Worm (Caenorhabditis elegans) whole organism, L4/young adult: ENCODE measurements around the gene F22B5.6.
A peak's percentile ranks its signal among the peaks of the same experiment; 100 is the strongest.

Source experiments
- W03F9.2 ChIP-seq: fragments of 150-350 bp; optimal IDR thresholded peaks from 2 replicates; lab custom pipeline; 2014; ENCODE audit warnings: missing biosample characterization, missing genetic modification characterization
- dao-5 ChIP-seq: sonication (generic microtip); optimal IDR thresholded peaks from 2 replicates; lab custom pipeline; 2016; ENCODE audit warnings: missing genotype, missing genetic modification characterization, moderate library complexity, missing compliant biosample characterization
- him-1 ChIP-seq: sonication (generic microtip); optimal IDR thresholded peaks from 2 replicates; lab custom pipeline; 2016; ENCODE audit warnings: missing genotype, missing genetic modification reagents, missing genetic modification characterization, missing compliant biosample characterization

The F22B5.6 gene

DNA sequence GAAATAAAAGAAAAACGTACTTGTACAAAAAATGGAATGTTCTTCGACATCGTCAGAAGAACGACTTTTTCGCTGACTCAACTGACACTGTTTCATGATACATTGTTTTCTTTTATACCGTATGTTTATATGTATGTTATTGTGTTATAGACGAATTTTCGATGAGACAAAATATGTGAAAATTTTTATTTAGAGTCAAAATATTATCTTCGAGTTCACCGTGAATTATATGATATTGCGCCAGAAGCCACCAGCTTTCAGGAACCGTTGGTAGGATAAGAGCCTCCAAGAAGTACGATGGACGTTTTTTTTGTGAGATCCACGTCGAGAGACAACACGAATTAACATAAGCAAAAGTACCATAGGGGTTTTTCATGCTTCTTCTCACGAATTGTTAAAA, at the start of gene F22B5.6:
F22B5.6 (minus strand) TSS at position 101 of the 400 bp plus-strand sequence.
- no peak for TF ChIP-seq W03F9.2 (tag; lab: Kevin White, UChicago)

DNA sequence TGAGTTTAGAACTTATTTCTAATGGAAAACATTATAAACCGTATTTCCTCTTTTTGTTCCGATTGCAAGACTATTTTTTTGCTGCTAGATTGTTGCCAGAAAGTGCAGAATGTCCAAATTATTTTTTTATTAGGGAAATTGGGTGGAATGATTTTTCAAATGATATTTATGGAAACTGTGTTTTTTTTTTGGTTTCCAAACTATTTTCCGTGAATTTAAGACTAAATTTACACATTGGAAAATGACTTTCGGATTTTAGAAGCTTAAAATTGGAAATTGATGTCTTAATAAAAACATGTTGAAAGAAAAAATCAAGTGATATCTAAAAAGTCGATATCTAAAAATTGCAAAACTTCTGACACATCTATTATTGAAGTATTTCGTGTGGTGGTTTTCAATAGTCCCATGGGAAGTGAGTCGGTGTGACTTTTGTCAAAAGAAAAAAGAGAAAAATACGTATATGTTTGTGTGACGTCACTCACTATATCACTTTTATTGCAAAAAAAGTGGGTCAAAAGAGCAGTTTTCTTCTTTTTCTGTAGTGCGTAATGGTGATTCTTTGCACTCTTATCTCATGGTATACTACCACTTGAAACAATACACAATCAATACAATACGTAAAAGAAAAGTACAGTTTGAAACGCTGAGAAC, 48.2 kb upstream of the F22B5.6 start:
- TF ChIP-seq W03F9.2 (tag; lab: Kevin White, UChicago): no peak
- no peak for TF ChIP-seq dao-5

DNA sequence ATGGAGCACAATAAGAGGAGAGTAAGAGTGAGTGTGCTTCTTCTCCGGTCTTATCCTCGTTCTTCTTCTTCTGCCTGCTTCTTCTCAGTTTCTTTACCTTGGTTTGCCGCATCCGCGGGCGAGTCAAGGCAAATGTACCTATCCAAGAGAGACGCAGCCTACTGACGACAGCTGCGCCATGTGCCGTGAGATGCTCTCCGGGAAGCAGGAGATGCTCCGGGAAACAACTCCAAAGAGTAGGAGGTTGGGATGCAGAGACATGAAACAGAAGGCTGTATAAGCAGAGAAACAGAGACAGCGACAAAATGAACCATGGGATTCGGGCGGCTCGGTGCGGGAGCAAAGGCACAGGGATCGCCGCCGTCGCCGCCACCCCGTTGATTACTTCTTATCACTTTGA, 43.0 kb upstream of the F22B5.6 start:
- TF ChIP-seq dao-5 (no peak), W03F9.2 (tag; lab: Kevin White, UChicago) (no peak), him-1 (tag; lab: Kevin White, UChicago) (no peak)

DNA sequence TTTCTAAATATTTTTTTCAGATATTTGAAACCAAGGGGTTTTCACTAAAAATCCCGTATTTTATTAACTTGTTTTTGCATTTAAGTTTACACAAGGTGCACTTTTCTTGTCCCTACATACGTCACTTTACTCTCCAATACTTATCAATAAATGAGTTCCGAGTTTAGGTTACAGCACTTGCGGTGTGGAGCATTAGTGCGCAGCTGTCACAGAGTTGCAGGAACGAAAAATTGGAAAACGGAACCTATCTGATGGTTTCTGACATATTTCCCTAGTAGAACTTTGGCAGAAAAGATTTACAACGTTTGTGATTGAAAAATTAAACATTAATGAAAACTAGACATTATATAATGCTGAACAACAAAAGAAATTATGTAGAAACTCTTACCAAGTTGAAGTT, 42.2 kb upstream of the F22B5.6 start:
- TF ChIP-seq him-1 (tag; lab: Kevin White, UChicago): no peak
- TF ChIP-seq dao-5: no peak
- TF ChIP-seq W03F9.2 (tag; lab: Kevin White, UChicago): no peak

DNA sequence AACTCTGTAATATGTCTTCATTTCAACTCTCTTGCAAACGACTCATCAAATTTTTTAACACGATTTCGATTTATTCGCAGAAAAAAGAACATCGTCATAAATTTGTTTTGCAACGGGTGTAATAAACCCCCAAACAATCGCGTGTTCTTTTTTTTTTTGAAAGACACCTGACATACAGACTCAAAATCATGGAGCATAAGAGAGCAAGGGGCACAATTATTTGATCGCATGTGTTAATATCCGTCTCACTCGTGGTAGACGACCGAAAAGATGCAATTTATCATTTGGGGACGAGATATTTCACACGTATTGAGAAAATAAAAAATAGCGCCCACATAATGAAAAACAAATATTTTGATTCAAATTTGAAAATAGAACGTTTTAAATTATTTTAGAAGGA, 40.2 kb upstream of the F22B5.6 start:
- no peak for TF ChIP-seq him-1 (tag; lab: Kevin White, UChicago)
- no peak for TF ChIP-seq dao-5
- no peak for TF ChIP-seq W03F9.2 (tag; lab: Kevin White, UChicago)

DNA sequence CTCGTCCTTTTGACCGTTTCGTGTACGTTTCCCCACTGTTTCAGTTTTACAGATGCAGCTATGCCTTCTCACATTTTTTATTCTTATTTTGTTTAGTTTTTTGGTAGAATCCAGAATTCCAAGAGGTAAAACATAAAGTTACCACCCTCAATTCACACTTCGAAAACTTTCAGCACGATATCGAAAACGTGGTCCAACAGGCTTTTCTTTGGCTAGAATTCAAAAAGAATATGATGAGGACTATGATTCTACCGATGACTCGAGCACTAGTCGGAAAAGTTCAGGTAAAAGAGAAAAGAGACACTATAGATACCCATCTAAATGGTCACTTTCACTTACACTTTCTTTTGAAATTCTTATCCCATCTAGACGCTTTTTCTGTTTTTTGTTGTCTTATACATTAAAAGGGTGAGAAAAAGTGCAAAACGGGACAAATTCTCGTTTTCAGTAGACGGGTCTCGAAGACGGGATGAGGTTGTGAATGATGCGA, 38.3 kb upstream of the F22B5.6 start, which contains the start of gene M05D6.9:
M05D6.9 (plus strand) TSS at position 51 of the 490 bp plus-strand sequence.
- TF ChIP-seq W03F9.2 (tag; lab: Kevin White, UChicago) (no peak), him-1 (tag; lab: Kevin White, UChicago) (no peak), dao-5 (no peak)

DNA sequence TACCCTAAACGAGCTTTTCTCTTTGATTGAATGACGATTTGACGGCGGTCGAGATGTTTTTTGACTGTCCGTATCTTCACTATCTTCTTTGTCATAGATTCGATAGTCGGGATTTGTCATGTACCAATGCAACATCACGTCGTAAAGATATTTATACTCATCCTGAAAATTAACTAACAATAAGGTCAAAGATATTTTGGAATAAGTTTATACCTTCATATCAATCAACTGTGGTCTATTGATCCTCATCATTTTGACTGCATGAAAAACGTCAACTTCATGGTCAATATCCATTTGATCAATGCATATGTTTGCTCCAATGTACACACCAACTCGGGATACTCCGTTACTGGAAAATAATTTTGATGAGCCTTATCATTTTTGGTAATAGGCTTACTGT, 32.1 kb upstream of the F22B5.6 start:
- TF ChIP-seq him-1 (tag; lab: Kevin White, UChicago) (no peak), dao-5 (no peak)

DNA sequence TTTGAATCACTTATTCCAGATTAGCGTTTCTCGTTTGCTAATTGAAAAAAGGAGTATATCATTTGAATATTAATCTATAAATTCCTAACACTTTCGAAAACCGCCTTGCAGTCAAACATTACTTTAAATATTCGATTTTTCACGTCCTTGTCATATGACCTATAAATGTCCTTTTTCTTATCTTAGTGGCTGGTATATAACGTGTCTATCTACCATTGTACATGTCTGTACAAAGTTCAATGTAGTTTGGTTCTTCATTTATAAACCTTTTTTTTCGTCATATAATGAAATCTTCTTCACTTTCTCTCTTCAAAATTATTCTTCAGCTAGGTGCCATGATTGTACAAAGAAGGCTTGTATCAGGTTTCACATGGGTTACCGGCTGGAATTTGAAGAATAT, 29.6 kb upstream of the F22B5.6 start, which contains the start of gene gbh-2:
gbh-2 (plus strand) TSS at position 277 of the 400 bp plus-strand sequence.
- no peak for TF ChIP-seq him-1 (tag; lab: Kevin White, UChicago)
- no peak for TF ChIP-seq dao-5
- TF ChIP-seq W03F9.2 (tag; lab: Kevin White, UChicago): no peak

DNA sequence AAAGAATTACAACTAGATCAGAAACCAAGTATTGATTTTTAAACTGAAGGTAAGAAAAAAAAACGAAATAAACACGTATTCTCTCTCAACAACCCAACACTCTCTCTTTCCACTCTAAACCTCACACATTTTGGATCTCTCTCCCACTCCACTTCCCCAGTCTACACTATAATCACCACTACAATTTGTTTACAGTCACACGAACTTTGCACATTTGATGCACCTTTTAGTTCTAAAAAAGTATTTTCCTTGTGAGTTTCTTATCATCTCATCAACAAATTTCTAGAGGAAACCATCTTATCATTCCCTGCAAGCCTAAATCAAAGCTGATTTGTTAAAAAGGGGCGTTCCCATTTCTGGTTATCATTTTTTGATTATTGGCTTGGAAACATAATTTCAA, 28.6 kb upstream of the F22B5.6 start:
- no peak for TF ChIP-seq W03F9.2 (tag; lab: Kevin White, UChicago)
- TF ChIP-seq dao-5: no peak
- TF ChIP-seq him-1 (tag; lab: Kevin White, UChicago): no peak

DNA sequence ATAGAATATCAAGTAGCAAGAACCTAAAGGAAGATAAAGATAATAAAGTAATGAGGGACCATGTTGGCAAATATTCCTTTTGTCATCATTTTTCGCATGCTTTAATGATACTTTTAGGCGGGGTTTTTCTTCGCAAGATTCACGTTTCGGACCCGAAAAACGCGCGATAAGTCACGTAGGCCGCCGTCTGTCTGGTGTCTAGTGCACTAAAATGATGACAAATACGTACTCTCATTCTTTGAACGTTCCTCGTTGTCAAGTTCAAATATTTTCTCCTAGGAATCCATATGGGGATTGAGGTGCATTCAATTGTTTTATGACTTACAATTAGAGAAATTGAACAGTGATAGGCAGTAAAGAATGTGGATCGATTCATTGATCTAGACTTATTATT, 27.8 kb upstream of the F22B5.6 start, which contains the start of gene taap-1:
taap-1 (minus strand) TSS at position 79 of the 394 bp plus-strand sequence.
- no peak for TF ChIP-seq him-1 (tag; lab: Kevin White, UChicago)
- TF ChIP-seq W03F9.2 (tag; lab: Kevin White, UChicago): no peak
- TF ChIP-seq dao-5: no peak

DNA sequence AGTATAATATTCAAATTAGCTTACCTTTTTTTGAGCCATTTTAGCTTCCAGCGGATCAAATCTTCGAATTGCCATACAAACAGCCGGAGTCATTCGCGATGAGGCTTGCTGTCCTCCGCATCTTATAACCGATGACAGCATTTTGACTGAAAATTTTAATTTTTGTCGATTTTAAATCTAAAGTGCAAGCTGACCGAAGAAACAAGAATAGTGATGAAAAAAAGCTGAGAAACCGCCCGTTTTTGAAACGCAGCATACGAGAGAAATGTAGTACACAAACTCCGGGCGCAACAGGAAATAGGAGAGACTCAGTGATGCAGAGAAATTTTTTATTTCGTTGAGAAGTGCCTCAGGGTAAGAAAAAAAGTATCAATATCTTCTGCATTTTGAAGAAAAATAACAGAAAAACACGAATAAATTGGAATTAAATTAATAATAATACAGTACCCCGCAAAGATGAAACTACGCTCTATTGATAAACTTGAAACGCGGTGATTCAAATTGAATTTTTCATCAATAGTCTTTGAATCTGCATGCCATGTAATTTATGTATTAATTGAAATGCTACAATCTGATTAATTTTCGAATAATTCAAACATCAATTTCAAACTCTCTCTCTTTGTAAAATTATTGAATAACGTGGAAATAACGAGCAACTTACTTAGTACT, 27.3 kb upstream of the F22B5.6 start:
- TF ChIP-seq W03F9.2 (tag; lab: Kevin White, UChicago): no peak
- TF ChIP-seq dao-5: no peak
- TF ChIP-seq him-1 (tag; lab: Kevin White, UChicago): no peak

DNA sequence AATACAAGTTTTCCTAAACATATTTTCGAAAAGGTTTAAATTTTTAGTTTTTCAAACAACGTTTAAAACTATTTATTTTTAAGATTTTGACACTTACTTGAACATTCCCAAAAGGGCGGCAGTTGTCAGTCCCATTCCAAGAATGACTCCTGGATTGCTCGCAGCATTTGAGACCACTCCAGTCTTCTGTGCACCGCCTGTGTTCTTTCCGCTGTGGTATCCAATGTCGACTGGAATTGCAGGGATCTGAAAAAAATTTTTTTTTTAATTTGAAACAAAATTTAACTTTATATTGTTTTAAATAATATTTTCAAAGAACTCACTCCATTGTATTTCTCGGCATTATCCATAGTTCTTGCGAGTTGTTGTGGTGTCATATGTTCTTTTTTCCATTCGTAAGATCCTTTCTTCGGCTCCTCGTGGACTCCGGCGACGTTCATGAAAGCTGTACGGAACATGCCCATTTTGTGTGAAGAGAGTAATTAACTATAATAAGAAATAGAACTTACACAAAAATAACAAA, 25.8 kb upstream of the F22B5.6 start, which contains the start of gene M05D6.5:
M05D6.5 (minus strand) TSS at position 473 of the 523 bp plus-strand sequence.
- TF ChIP-seq him-1 (tag; lab: Kevin White, UChicago) (no peak), dao-5 (no peak), W03F9.2 (tag; lab: Kevin White, UChicago) (no peak)

DNA sequence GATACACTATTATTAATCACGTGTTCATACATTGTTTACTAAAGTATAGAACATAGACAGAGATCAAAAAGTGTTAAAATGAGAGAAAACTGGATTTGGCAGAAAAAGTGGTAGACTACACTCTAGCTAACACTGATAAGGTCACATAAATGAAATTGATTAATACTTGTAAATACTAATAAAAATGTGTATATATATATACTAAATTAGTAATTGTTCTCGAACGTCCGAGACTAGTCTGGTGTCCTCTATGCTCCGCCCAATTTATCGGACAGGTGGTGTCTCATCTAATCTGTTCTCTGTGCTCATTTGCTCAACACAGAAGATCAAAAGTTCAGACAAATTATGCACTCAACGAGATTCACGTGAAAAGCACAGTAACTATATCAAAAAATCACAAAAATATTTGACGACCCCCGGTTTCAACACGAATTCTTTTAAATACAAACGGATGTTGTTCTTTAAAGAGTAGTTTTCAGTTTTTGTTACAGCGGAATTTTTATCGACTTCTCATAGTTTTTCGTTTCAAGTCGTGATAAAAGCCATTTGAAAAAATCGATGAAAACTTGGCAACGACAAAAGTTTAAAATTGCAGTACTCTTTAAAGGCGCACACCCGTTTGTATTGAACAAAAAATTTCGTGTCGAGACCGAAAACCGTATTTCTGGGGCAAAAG, 25.2 kb upstream of the F22B5.6 start:
- TF ChIP-seq dao-5: no peak
- TF ChIP-seq him-1 (tag; lab: Kevin White, UChicago): no peak
- peak; percentile 13 for TF ChIP-seq W03F9.2 (tag; lab: Kevin White, UChicago)

DNA sequence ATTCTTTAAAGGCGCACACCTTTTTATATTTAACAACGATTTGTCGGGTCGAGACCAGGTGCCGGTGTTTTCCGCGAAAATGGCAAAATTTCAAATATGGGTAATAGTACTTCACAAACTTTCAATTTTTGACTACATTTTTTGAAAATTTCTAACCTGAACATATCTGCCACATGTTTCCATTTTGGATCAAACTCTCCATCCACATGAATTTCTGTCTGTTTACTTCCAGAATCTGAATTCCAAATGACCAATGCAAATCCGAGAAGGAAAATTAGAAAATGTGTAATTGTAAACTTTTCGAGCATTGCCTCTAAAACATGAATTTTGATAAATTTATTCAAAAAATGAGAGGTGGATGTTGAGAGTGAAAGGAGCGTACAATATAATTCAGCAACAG, 24.2 kb upstream of the F22B5.6 start, which contains the start of gene lact-4:
lact-4 (minus strand) TSS at position 313 of the 400 bp plus-strand sequence.
- TF ChIP-seq dao-5 (no peak), him-1 (tag; lab: Kevin White, UChicago) (no peak), W03F9.2 (tag; lab: Kevin White, UChicago) (no peak)
